Fruit fly (Drosophila melanogaster): ENCODE data around the gene BORCS6.

DNA sequence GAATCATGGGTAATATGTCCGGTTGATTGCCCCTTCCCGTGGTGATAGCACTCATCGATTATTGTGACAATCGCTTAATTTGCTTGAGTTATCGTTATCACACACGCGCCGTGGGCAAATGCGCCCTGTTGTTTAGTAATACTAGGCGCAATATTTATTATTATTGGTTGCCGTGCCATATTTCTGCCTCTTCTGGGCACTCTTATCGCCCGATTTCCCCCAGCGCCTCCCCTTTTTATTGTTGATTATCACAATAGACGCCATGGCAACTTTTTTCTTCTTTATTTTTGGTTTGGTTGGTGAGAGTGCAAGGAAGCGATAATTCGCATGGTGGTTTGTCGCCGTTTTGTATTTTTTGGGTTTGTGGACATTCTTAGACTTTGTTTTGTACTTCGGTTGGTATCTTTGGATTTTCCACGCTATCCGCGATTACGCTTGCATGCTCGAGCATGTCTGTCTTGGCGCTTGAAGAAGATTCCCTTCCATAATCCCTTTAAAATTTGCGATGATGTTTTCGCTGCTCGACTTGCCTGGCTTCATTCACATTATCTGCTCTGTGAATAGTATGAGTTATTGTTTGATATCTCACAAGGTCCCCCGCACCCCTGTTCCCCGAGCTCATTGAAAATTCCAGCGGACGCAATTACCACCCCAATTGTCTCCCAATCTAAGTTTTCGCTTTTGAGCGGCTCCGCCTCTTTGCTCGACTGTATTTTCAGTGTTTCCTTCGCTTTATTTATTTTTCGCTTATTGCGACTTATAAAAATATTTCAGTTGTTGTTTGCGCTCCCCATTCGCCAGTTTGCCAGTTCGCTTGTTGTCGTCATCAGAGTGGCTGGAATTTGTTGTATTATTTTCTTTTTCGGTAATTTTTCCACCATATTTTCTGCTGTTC lies 7.9 kb downstream of the BORCS6 start:
- no peak for TF ChIP-seq usp (GFP tag; optimal IDR thresholded peaks at IDR 0.05)
- no peak for TF ChIP-seq Dll (optimal IDR thresholded peaks at IDR 0.05)
- TF ChIP-seq CG8478 (optimal IDR thresholded peaks at IDR 0.05), result no peak
- no peak for TF ChIP-seq pan (optimal IDR thresholded peaks at IDR 0.05)
- no peak for TF ChIP-seq psq (optimal IDR thresholded peaks at IDR 0.05)

Data from whole organism.